Worm (Caenorhabditis elegans) whole organism, early embryonic: ENCODE results near the gene D2024.1.
"Not testable (repeated sequence)": the region's sequence is repeated elsewhere in the genome, so short reads cannot be mapped to it uniquely, and the experiment has no call there.

Experiments
- B0310.2 ChIP-seq: sonication (generic microtip); optimal IDR thresholded peaks from 2 replicates; lab custom pipeline; 2016; ENCODE audit warnings: mild to moderate bottlenecking, missing genetic modification characterization, missing compliant biosample characterization
- F13C5.2 ChIP-seq: sonication (generic microtip); optimal IDR thresholded peaks from 2 replicates; lab custom pipeline; 2017; ENCODE audit warnings: mild to moderate bottlenecking, missing genetic modification characterization, inconsistent platforms, missing compliant biosample characterization
- aly-1 ChIP-seq: sonication (generic microtip); optimal IDR thresholded peaks from 2 replicates; lab custom pipeline; 2016; ENCODE audit warnings: missing genetic modification characterization, missing compliant biosample characterization
- ama-1 ChIP-seq: fragments of 150-350 bp; optimal IDR thresholded peaks from 2 replicates; lab custom pipeline; 2014
- ceh-13 ChIP-seq: fragments of 200-800 bp; sonication (Bioruptor generic); optimal IDR thresholded peaks from 2 replicates; lab custom pipeline; 2018; ENCODE audit warnings: mild to moderate bottlenecking, missing genetic modification characterization, missing compliant biosample characterization
- ceh-36 ChIP-seq: sonication (generic microtip); optimal IDR thresholded peaks from 2 replicates; lab custom pipeline; 2016; ENCODE audit warnings: missing genetic modification characterization, inconsistent platforms, missing compliant biosample characterization
- flt-1 ChIP-seq: fragments of 200-800 bp; sonication (Bioruptor generic); IDR thresholded peaks from 2 replicates; pipeline ENCODE4 v1.3.6; 2022; ENCODE audit warnings: missing genetic modification characterization, missing compliant biosample characterization
- hnd-1 ChIP-seq: sonication (generic microtip); optimal IDR thresholded peaks from 2 replicates; lab custom pipeline; 2016; ENCODE audit warnings: missing genetic modification characterization, missing compliant biosample characterization
- pes-1 ChIP-seq: fragments of 200-800 bp; sonication (Bioruptor generic); IDR thresholded peaks from 2 replicates; pipeline ENCODE4 v1.3.6; 2022; ENCODE audit warnings: missing genetic modification reagents, missing genetic modification characterization, missing compliant biosample characterization
- scrt-1 ChIP-seq: fragments of 200-800 bp; sonication (Bioruptor generic); IDR thresholded peaks from 2 replicates; pipeline ENCODE4 v1.3.6; 2022; ENCODE audit warnings: missing genetic modification characterization, missing compliant biosample characterization
- sea-1 ChIP-seq: fragments of 200-800 bp; sonication (Bioruptor generic); conservative IDR thresholded peaks from 2 replicates; pipeline ENCODE4 v1.3.6; 2022; ENCODE audit warnings: missing genetic modification characterization, missing compliant biosample characterization
- tbx-11 ChIP-seq: fragments of 200-800 bp; sonication (Bioruptor generic); IDR thresholded peaks from 2 replicates; pipeline ENCODE4 v1.3.6; 2022; ENCODE audit warnings: missing genetic modification characterization, missing compliant biosample characterization
- tbx-37 ChIP-seq: fragments of 200-800 bp; sonication (Bioruptor generic); conservative IDR thresholded peaks from 2 replicates; pipeline ENCODE4 v1.3.6; 2022; ENCODE audit warnings: missing genetic modification reagents, missing genetic modification characterization, missing compliant biosample characterization
- tra-4 ChIP-seq: sonication (generic microtip); optimal IDR thresholded peaks from 2 replicates; lab custom pipeline; 2017; ENCODE audit warnings: missing genetic modification characterization, missing compliant biosample characterization

ce11 chrIV:7247243-7247642 is at the start of gene D2024.1:
- not testable (repeated sequence) for TF ChIP-seq ama-1 (lab: Kevin White, UChicago); ceh-13 (GFP tag; lab: Kevin White, UChicago); tbx-11; flt-1 (GFP tag; lab: Robert Waterston, UW); pes-1 (GFP tag; lab: Robert Waterston, UW); tra-4; ceh-36 (tag; lab: Kevin White, UChicago); aly-1 (tag; lab: Kevin White, UChicago); sea-1 (GFP tag; lab: Robert Waterston, UW); B0310.2 (tag; lab: Kevin White, UChicago); scrt-1 (GFP tag; lab: Robert Waterston, UW); F13C5.2 (tag; lab: Kevin White, UChicago); tbx-37; hnd-1
